Worm (Caenorhabditis elegans) whole organism, early embryonic: ENCODE measurements around the gene slc-17.1.

Experiments used
- B0310.2 ChIP-seq: sonication (generic microtip); optimal IDR thresholded peaks from 2 replicates; lab custom pipeline; 2016; ENCODE audit warnings: mild to moderate bottlenecking, missing genetic modification characterization, missing compliant biosample characterization
- F13C5.2 ChIP-seq: sonication (generic microtip); optimal IDR thresholded peaks from 2 replicates; lab custom pipeline; 2017; ENCODE audit warnings: mild to moderate bottlenecking, missing genetic modification characterization, inconsistent platforms, missing compliant biosample characterization
- aly-1 ChIP-seq: sonication (generic microtip); optimal IDR thresholded peaks from 2 replicates; lab custom pipeline; 2016; ENCODE audit warnings: missing genetic modification characterization, missing compliant biosample characterization
- ama-1 ChIP-seq: fragments of 150-350 bp; optimal IDR thresholded peaks from 2 replicates; lab custom pipeline; 2014
- ceh-13 ChIP-seq: fragments of 200-800 bp; sonication (Bioruptor generic); optimal IDR thresholded peaks from 2 replicates; lab custom pipeline; 2018; ENCODE audit warnings: mild to moderate bottlenecking, missing genetic modification characterization, missing compliant biosample characterization
- ceh-36 ChIP-seq: sonication (generic microtip); optimal IDR thresholded peaks from 2 replicates; lab custom pipeline; 2016; ENCODE audit warnings: missing genetic modification characterization, inconsistent platforms, missing compliant biosample characterization
- ets-7 ChIP-seq: sonication (generic microtip); optimal IDR thresholded peaks from 2 replicates; lab custom pipeline; 2016; ENCODE audit warnings: missing genotype, missing genetic modification characterization, missing compliant biosample characterization
- flt-1 ChIP-seq: fragments of 200-800 bp; sonication (Bioruptor generic); IDR thresholded peaks from 2 replicates; pipeline ENCODE4 v1.3.6; 2022; ENCODE audit warnings: missing genetic modification characterization, missing compliant biosample characterization
- hmbx-1 ChIP-seq: sonication (generic microtip); optimal IDR thresholded peaks from 2 replicates; lab custom pipeline; 2016; ENCODE audit warnings: mild to moderate bottlenecking, missing genetic modification characterization, missing compliant biosample characterization
- hmg-4 ChIP-seq: fragments of 200-800 bp; sonication (Bioruptor generic); optimal IDR thresholded peaks from 2 replicates; lab custom pipeline; 2018; ENCODE audit warnings: mild to moderate bottlenecking, missing genetic modification characterization, missing compliant biosample characterization
- hnd-1 ChIP-seq: sonication (generic microtip); optimal IDR thresholded peaks from 2 replicates; lab custom pipeline; 2016; ENCODE audit warnings: missing genetic modification characterization, missing compliant biosample characterization
- pes-1 ChIP-seq: fragments of 200-800 bp; sonication (Bioruptor generic); IDR thresholded peaks from 2 replicates; pipeline ENCODE4 v1.3.6; 2022; ENCODE audit warnings: missing genetic modification reagents, missing genetic modification characterization, missing compliant biosample characterization
- scrt-1 ChIP-seq: fragments of 200-800 bp; sonication (Bioruptor generic); IDR thresholded peaks from 2 replicates; pipeline ENCODE4 v1.3.6; 2022; ENCODE audit warnings: missing genetic modification characterization, missing compliant biosample characterization
- sea-1 ChIP-seq: fragments of 200-800 bp; sonication (Bioruptor generic); conservative IDR thresholded peaks from 2 replicates; pipeline ENCODE4 v1.3.6; 2022; ENCODE audit warnings: missing genetic modification characterization, missing compliant biosample characterization
- tbx-11 ChIP-seq: fragments of 200-800 bp; sonication (Bioruptor generic); IDR thresholded peaks from 2 replicates; pipeline ENCODE4 v1.3.6; 2022; ENCODE audit warnings: missing genetic modification characterization, missing compliant biosample characterization
- tbx-37 ChIP-seq: fragments of 200-800 bp; sonication (Bioruptor generic); conservative IDR thresholded peaks from 2 replicates; pipeline ENCODE4 v1.3.6; 2022; ENCODE audit warnings: missing genetic modification reagents, missing genetic modification characterization, missing compliant biosample characterization
- tra-4 ChIP-seq: sonication (generic microtip); optimal IDR thresholded peaks from 2 replicates; lab custom pipeline; 2017; ENCODE audit warnings: missing genetic modification characterization, missing compliant biosample characterization

slc-17.1 gene

ce11 chrX:17505547-17506181 is 41.0 kb upstream of the slc-17.1 start:
- no peak for TF ChIP-seq ceh-13 (GFP tag; lab: Kevin White, UChicago)
- TF ChIP-seq tbx-37 (GFP tag; lab: Robert Waterston, UW) = no peak
- TF ChIP-seq scrt-1 (GFP tag; lab: Robert Waterston, UW) = no peak
- TF ChIP-seq sea-1 = no peak
- no peak for TF ChIP-seq F13C5.2 (tag; lab: Kevin White, UChicago)

ce11 chrX:17504447-17504846 is 39.7 kb upstream of the slc-17.1 start:
- TF ChIP-seq aly-1 (tag; lab: Kevin White, UChicago) (no peak), hmg-4 (no peak), ceh-13 (GFP tag; lab: Kevin White, UChicago) (no peak), flt-1 (GFP tag; lab: Robert Waterston, UW) (no peak), B0310.2 (tag; lab: Kevin White, UChicago) (no peak), ceh-36 (tag; lab: Kevin White, UChicago) (no peak), hnd-1 (tag; lab: Kevin White, UChicago) (no peak), tbx-11 (GFP tag; lab: Robert Waterston, UW) (no peak), pes-1 (GFP tag; lab: Robert Waterston, UW) (no peak), hmbx-1 (no peak), tbx-37 (GFP tag; lab: Robert Waterston, UW) (no peak), scrt-1 (GFP tag; lab: Robert Waterston, UW) (no peak), sea-1 (no peak), ama-1 (lab: Kevin White, UChicago) (no peak)

ce11 chrX:17502246-17502645 is 37.5 kb upstream of the slc-17.1 start:
- TF ChIP-seq ets-7 (no peak), tbx-11 (GFP tag; lab: Robert Waterston, UW) (no peak), ceh-36 (tag; lab: Kevin White, UChicago) (no peak), flt-1 (GFP tag; lab: Robert Waterston, UW) (no peak), hmbx-1 (no peak), B0310.2 (tag; lab: Kevin White, UChicago) (no peak), hnd-1 (tag; lab: Kevin White, UChicago) (no peak), ceh-13 (GFP tag; lab: Kevin White, UChicago) (no peak), hmg-4 (no peak), tbx-37 (GFP tag; lab: Robert Waterston, UW) (no peak), scrt-1 (GFP tag; lab: Robert Waterston, UW) (no peak), sea-1 (no peak), F13C5.2 (tag; lab: Kevin White, UChicago) (no peak)

- TF ChIP-seq ets-7 (no peak), scrt-1 (GFP tag; lab: Robert Waterston, UW) (no peak), tbx-37 (GFP tag; lab: Robert Waterston, UW) (no peak), hmbx-1 (no peak), pes-1 (GFP tag; lab: Robert Waterston, UW) (no peak), hmg-4 (no peak), tbx-11 (GFP tag; lab: Robert Waterston, UW) (no peak), sea-1 (no peak), ama-1 (lab: Kevin White, UChicago) (no peak), hnd-1 (tag; lab: Kevin White, UChicago) (no peak)
Measured at ce11 chrX:17486735-17487134, 22.0 kb upstream of the slc-17.1 start, which contains the start of gene npr-24. Gene npr-24, minus strand, starts transcription at chrX:17486835.

ce11 chrX:17481892-17482515 is 17.3 kb upstream of the slc-17.1 start:
- no peak for TF ChIP-seq ets-7

ce11 chrX:17479694-17480574 is 15.2 kb upstream of the slc-17.1 start:
- TF ChIP-seq tra-4 = no peak
- TF ChIP-seq aly-1 (tag; lab: Kevin White, UChicago) = peak; percentile 67
- peak; percentile 50 for TF ChIP-seq F13C5.2 (tag; lab: Kevin White, UChicago)
- TF ChIP-seq pes-1 (GFP tag; lab: Robert Waterston, UW) = 0 out of 2 replicates have a peak, but pooled peaks have one; percentile 34
- no peak for TF ChIP-seq tbx-11 (GFP tag; lab: Robert Waterston, UW)
- peak; percentile 67 for TF ChIP-seq hmg-4

- TF ChIP-seq hmg-4 (no peak), sea-1 (no peak), F13C5.2 (tag; lab: Kevin White, UChicago) (no peak), tra-4 (no peak), ceh-13 (GFP tag; lab: Kevin White, UChicago) (no peak), B0310.2 (tag; lab: Kevin White, UChicago) (no peak), pes-1 (GFP tag; lab: Robert Waterston, UW) (no peak), ceh-36 (tag; lab: Kevin White, UChicago) (no peak), flt-1 (GFP tag; lab: Robert Waterston, UW) (no peak), hnd-1 (tag; lab: Kevin White, UChicago) (no peak), ets-7 (no peak)
Measured at ce11 chrX:17478677-17479076, 14.0 kb upstream of the slc-17.1 start.
